Fruit fly (Drosophila melanogaster): ENCODE data around the gene CG43373.

Gene CG43373

DNA sequence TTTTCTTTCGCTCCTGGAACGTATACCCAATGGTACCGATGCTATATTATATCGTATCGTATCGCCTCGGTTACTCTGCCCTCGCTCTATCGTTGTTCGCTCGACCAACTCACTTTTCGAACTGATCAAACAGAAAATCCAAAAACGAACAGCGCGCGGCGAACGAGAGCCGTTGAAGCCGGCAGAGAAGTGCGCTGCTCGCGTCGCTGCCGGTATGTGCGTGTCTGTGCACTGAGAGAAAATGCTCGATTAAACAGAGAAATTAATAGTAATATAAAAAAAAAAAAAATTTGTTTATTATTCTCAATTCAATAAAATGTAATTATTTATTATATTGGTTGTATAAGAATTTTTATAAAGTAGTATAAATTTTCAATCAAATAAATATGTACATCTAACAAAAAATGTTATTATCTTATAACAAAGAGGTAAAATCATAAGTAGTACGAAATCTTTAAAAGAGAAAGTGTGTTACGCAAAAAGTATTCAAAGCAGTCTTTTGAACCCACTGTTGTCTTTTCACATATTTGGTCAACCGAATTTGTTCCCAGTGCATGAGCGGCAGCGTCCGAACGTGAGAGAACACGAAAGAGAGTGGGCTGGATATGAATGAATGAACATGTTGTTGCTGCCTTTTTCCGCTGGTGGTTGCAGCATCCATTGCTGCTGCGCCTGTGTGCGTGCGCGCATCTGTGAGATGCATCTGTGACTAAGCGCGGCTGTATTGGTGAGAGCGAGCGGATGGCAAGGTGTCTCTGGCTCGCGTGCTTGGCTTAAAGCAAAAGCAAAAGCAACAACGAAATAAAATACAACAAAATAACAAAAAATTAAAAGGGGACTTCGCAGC, 59.4 kb downstream of the CG43373 start, which contains the start of gene aos:
Gene aos (minus strand): TSS at position 127 of the 847 bp plus-strand sequence.
- peak; percentile 28 for TF ChIP-seq tj (GFP tag; optimal IDR thresholded peaks at IDR 0.05)
- TF ChIP-seq CG5204 (GFP tag; optimal IDR thresholded peaks at IDR 0.05) = no peak
- no peak for TF ChIP-seq ovo (GFP tag; optimal IDR thresholded peaks at IDR 0.05)
- TF ChIP-seq Crg-1 (GFP tag; optimal IDR thresholded peaks at IDR 0.05) = no peak
- TF ChIP-seq CG7101 (tag; optimal IDR thresholded peaks at IDR 0.05) = peak; percentile 65
- TF ChIP-seq cnc (optimal IDR thresholded peaks at IDR 0.05) = no peak
- TF ChIP-seq Hr96 (GFP tag; optimal IDR thresholded peaks at IDR 0.05) = no peak
- TF ChIP-seq Clk (GFP tag; optimal IDR thresholded peaks at IDR 0.05) = no peak
- no peak for TF ChIP-seq toe (GFP tag; optimal IDR thresholded peaks at IDR 0.05)
- peak; percentile 62 for TF ChIP-seq CG11617 (GFP tag; optimal IDR thresholded peaks at IDR 0.05)
- TF ChIP-seq CG33017 (tag; optimal IDR thresholded peaks at IDR 0.05) = peak; percentile 57
- TF ChIP-seq CG12768 (GFP tag; optimal IDR thresholded peaks at IDR 0.05) = peak; percentile 17
- peak; percentile 42 for TF ChIP-seq bab1 (GFP tag; optimal IDR thresholded peaks at IDR 0.05)
- peak; percentile 37 for TF ChIP-seq pad (GFP tag; optimal IDR thresholded peaks at IDR 0.05)
- TF ChIP-seq CG1620 (GFP tag; optimal IDR thresholded peaks at IDR 0.05) = no peak
- peak; percentile 41 for TF ChIP-seq CG7045 (GFP tag; optimal IDR thresholded peaks at IDR 0.05)
- peak; percentile 58 for TF ChIP-seq CG14711 (tag; optimal IDR thresholded peaks at IDR 0.05)

DNA sequence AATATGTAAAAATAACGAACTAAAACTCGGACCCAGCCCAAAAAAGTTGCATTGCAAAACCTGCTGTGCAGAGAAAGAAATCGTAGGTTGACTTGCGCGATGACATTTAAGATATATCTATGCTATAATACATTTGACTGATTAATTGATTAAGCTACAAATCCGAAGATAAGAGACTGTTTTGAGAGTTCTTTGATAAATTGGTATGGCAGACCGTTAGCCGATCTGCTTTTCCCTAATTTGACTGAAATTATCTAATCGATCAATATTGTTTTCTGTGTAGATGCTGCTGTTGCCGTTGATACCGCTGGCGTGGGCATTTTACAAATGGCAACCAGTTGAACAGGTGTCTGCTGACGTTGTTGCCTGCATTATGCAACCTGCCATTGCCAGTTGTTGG, 61.0 kb downstream of the CG43373 start:
- TF ChIP-seq CG14711 (tag; optimal IDR thresholded peaks at IDR 0.05) = no peak
- no peak for TF ChIP-seq CG33017 (tag; optimal IDR thresholded peaks at IDR 0.05)
- TF ChIP-seq pad (GFP tag; optimal IDR thresholded peaks at IDR 0.05) = no peak
- peak; percentile 25 for TF ChIP-seq CG7045 (GFP tag; optimal IDR thresholded peaks at IDR 0.05)
- peak; percentile 28 for TF ChIP-seq CG5204 (GFP tag; optimal IDR thresholded peaks at IDR 0.05)
- TF ChIP-seq cnc (optimal IDR thresholded peaks at IDR 0.05) = no peak
- TF ChIP-seq Crg-1 (GFP tag; optimal IDR thresholded peaks at IDR 0.05) = no peak
- TF ChIP-seq CG11617 (GFP tag; optimal IDR thresholded peaks at IDR 0.05) = no peak
- no peak for TF ChIP-seq ovo (GFP tag; optimal IDR thresholded peaks at IDR 0.05)
- TF ChIP-seq Mnt (GFP tag; optimal IDR thresholded peaks at IDR 0.05) = no peak

DNA sequence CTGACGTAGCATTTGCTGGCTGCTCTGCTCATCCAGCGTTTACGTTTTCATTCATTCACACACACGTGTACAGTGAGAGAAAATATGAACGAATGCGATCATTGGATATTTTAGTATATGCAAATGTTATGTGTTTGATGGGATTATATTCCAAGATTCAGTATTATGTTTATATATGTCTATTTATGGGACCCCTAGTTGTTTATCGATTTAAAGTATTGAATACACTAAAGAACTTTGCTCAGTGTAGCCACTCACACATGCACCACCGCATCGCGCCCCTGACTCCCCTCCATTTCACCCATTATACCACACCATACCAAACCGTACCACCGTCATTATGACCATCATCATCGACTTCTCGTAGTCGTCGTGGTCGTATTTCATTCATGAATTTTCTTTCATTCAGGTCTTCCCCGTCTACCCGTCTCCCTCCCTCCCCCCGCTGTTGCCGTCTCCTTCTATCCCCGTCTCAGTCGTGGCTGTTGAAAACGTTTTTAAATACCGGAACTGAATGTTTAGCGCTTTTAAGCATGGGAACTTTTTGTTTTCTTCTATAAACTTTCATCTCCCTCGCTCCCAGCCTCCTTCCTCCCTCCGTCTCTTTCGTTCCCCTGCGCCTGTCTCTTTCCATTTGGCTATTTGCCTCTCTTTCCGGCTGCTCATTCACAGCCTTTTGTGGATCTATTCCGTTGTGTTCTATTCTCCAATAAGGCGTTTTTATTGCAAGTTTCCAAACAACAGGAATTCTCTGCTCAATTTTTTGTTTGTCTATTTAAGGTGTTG, 62.6 kb downstream of the CG43373 start:
- TF ChIP-seq CG5204 (GFP tag; optimal IDR thresholded peaks at IDR 0.05) (peak; percentile 51), kay (GFP tag; ENCODE audit: borderline replicate concordance) (no peak), tj (GFP tag; optimal IDR thresholded peaks at IDR 0.05) (peak; percentile 87), Crg-1 (GFP tag; optimal IDR thresholded peaks at IDR 0.05) (peak; percentile 11), CG1620 (GFP tag; optimal IDR thresholded peaks at IDR 0.05) (peak; percentile 15), Mnt (GFP tag; optimal IDR thresholded peaks at IDR 0.05) (no peak), CG14711 (tag; optimal IDR thresholded peaks at IDR 0.05) (peak; percentile 75), CG12768 (GFP tag; optimal IDR thresholded peaks at IDR 0.05) (no peak), Clk (GFP tag; optimal IDR thresholded peaks at IDR 0.05) (no peak), bab1 (GFP tag; optimal IDR thresholded peaks at IDR 0.05) (peak; percentile 85), CG11617 (GFP tag; optimal IDR thresholded peaks at IDR 0.05) (peak; percentile 14), CG33017 (tag; optimal IDR thresholded peaks at IDR 0.05) (peak; percentile 18), cnc (optimal IDR thresholded peaks at IDR 0.05) (no peak), Hr96 (GFP tag; optimal IDR thresholded peaks at IDR 0.05) (peak; percentile 50), pad (GFP tag; optimal IDR thresholded peaks at IDR 0.05) (peak; percentile 51), ovo (GFP tag; optimal IDR thresholded peaks at IDR 0.05) (peak; percentile 1), cic (GFP tag; optimal IDR thresholded peaks at IDR 0.05) (peak; percentile 74), CG7045 (GFP tag; optimal IDR thresholded peaks at IDR 0.05) (peak; percentile 18), toe (GFP tag; optimal IDR thresholded peaks at IDR 0.05) (no peak), CG7101 (tag; optimal IDR thresholded peaks at IDR 0.05) (peak; percentile 78)

DNA sequence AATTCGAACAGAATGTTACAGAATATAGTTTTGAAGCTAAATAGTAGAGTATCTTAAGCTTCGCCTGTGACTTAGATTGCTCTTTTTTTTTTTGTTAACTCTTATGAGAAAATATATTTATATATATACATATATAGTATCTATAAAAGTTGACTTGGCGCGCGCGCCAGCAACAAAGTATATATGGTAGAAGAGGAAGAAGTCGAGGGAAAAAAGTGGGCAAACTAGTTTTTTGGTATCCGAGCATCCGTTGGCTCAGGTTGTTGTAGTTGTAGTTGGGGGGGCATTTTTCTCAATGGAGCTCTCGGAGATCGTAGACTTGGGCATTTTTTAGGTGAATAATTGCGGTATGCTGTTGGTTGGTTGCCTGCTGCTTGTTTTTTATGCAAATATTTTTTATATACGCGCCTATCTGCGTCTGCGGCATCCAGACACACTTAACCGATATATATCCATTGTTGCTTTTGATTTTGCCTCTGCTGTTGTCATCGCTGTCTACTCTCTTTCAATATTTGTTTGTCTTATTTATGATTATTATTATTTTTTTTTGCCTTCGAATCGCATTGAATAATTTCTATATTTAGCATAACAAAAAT, 64.5 kb downstream of the CG43373 start:
- TF ChIP-seq toe (GFP tag; optimal IDR thresholded peaks at IDR 0.05) (no peak), CG7045 (GFP tag; optimal IDR thresholded peaks at IDR 0.05) (no peak), CG11617 (GFP tag; optimal IDR thresholded peaks at IDR 0.05) (no peak), Mnt (GFP tag; optimal IDR thresholded peaks at IDR 0.05) (no peak), kay (GFP tag; ENCODE audit: borderline replicate concordance) (no peak), CG7101 (tag; optimal IDR thresholded peaks at IDR 0.05) (no peak), Crg-1 (GFP tag; optimal IDR thresholded peaks at IDR 0.05) (no peak), CG14711 (tag; optimal IDR thresholded peaks at IDR 0.05) (no peak), cic (GFP tag; optimal IDR thresholded peaks at IDR 0.05) (no peak), CG12768 (GFP tag; optimal IDR thresholded peaks at IDR 0.05) (no peak)

dm6 chr3L:16477730-16478129, 65.4 kb downstream of the CG43373 start:
- TF ChIP-seq cic (GFP tag; optimal IDR thresholded peaks at IDR 0.05) = no peak
- no peak for TF ChIP-seq toe (GFP tag; optimal IDR thresholded peaks at IDR 0.05)
- TF ChIP-seq Clk (GFP tag; optimal IDR thresholded peaks at IDR 0.05) = no peak
- TF ChIP-seq CG5204 (GFP tag; optimal IDR thresholded peaks at IDR 0.05) = no peak
- no peak for TF ChIP-seq CG12768 (GFP tag; optimal IDR thresholded peaks at IDR 0.05)
- TF ChIP-seq CG1620 (GFP tag; optimal IDR thresholded peaks at IDR 0.05) = no peak
- no peak for TF ChIP-seq Mnt (GFP tag; optimal IDR thresholded peaks at IDR 0.05)
- no peak for TF ChIP-seq CG7101 (tag; optimal IDR thresholded peaks at IDR 0.05)
- no peak for TF ChIP-seq Crg-1 (GFP tag; optimal IDR thresholded peaks at IDR 0.05)

Measured in whole organism, adult.